Fruit fly (Drosophila melanogaster) whole organism, embryonic: ENCODE data around the gene CG9837.

ENCODE experiments used
- CG2129 ChIP-seq: fragments of 200-800 bp; sonication (Bioruptor generic); IDR thresholded peaks from 2 replicates; pipeline ENCODE4 v1.3.6; 2022; ENCODE audit warnings: missing biosample characterization, missing genetic modification characterization; ENCODE audit not compliant: partially characterized antibody
- CG2199 ChIP-seq: fragments of 200-800 bp; sonication (Bioruptor generic); IDR thresholded peaks from 3 replicates; pipeline ENCODE4 v1.3.6; 2022; ENCODE audit warnings: missing biosample characterization, missing genetic modification characterization
- CG32532 ChIP-seq: fragments of 200-800 bp; sonication (Bioruptor generic); IDR thresholded peaks from 2 replicates; pipeline ENCODE4 v1.3.6; 2022; ENCODE audit warnings: missing biosample characterization, missing genetic modification characterization
- CG34422 ChIP-seq: fragments of 200-800 bp; sonication (Bioruptor generic); IDR thresholded peaks from 3 replicates; pipeline ENCODE4 v1.3.6; 2022; ENCODE audit warnings: missing biosample characterization, missing genetic modification characterization
- CG4328 ChIP-seq: fragments of 200-800 bp; sonication (Bioruptor generic); optimal IDR thresholded peaks from 3 replicates; lab custom pipeline; 2017; ENCODE audit warnings: missing biosample characterization, missing genetic modification reagents, missing genetic modification characterization
- CG4424 ChIP-seq: fragments of 200-800 bp; sonication (Bioruptor generic); optimal IDR thresholded peaks from 3 replicates; lab custom pipeline; 2016; ENCODE audit warnings: missing biosample characterization, missing genetic modification characterization
- CG6854 ChIP-seq: fragments of 200-800 bp; sonication (Bioruptor generic); optimal IDR thresholded peaks from 3 replicates; lab custom pipeline; 2017; ENCODE audit warnings: missing biosample characterization, mild to moderate bottlenecking, missing genetic modification characterization
- Doc2 ChIP-seq: fragments of 200-800 bp; sonication (Bioruptor generic); IDR thresholded peaks from 2 replicates; pipeline ENCODE4 v1.3.6; 2022; ENCODE audit warnings: missing biosample characterization, missing genetic modification characterization
- Usf ChIP-seq: fragments of 200-800 bp; sonication (Bioruptor generic); optimal IDR thresholded peaks from 2 replicates; lab custom pipeline; 2017; ENCODE audit warnings: missing genotype, missing biosample characterization, missing genetic modification characterization
- kah ChIP-seq: fragments of 200-800 bp; sonication (Bioruptor generic); optimal IDR thresholded peaks from 2 replicates; lab custom pipeline; 2018; ENCODE audit warnings: missing biosample characterization, mild to moderate bottlenecking, missing genetic modification characterization
- pb ChIP-seq: fragments of 200-800 bp; sonication (Bioruptor generic); optimal IDR thresholded peaks from 3 replicates; lab custom pipeline; 2016; ENCODE audit warnings: missing biosample characterization, missing genetic modification characterization
- peb ChIP-seq: fragments of 200-800 bp; sonication (Bioruptor generic); IDR thresholded peaks from 2 replicates; pipeline ENCODE4 v1.3.6; 2022; ENCODE audit warnings: missing biosample characterization, missing genetic modification characterization
- usp ChIP-seq: fragments of >200 bp; optimal IDR thresholded peaks from 2 replicates; lab custom pipeline; 2017; ENCODE audit warnings: missing biosample characterization, missing genetic modification characterization
- zen2 ChIP-seq: fragments of 200-800 bp; sonication (Bioruptor generic); IDR thresholded peaks from 3 replicates; pipeline ENCODE4 v1.3.6; 2022; ENCODE audit warnings: missing biosample characterization, missing genetic modification characterization; ENCODE audit not compliant: partially characterized antibody

dm6 chr3R:8847096-8847639 lies 33.8 kb upstream of the CG9837 start:
- no peak for TF ChIP-seq CG2129
- no peak for TF ChIP-seq CG4424 (GFP tag; lab: Kevin White, UChicago)
- TF ChIP-seq CG6854 (GFP tag; lab: Kevin White, UChicago): no peak
- TF ChIP-seq Usf: no peak
- TF ChIP-seq peb: no peak
- no peak for TF ChIP-seq zen2 (GFP tag; lab: Robert Waterston, UW)
- no peak for TF ChIP-seq CG34422 (GFP tag; lab: Robert Waterston, UW)
- TF ChIP-seq CG32532: no peak
- no peak for TF ChIP-seq kah (GFP tag; lab: Kevin White, UChicago)
- no peak for TF ChIP-seq Doc2 (GFP tag; lab: Robert Waterston, UW)
- TF ChIP-seq CG2199: no peak; the same call in 2 of the 3 replicates
- no peak for TF ChIP-seq pb (GFP tag; lab: Kevin White, UChicago)
- TF ChIP-seq CG4328 (GFP tag; lab: Kevin White, UChicago): no peak
- TF ChIP-seq usp (GFP tag; lab: Kevin White, UChicago): no peak
